Fruit fly (Drosophila melanogaster): ENCODE data around the gene CG12523.
A peak's percentile ranks its signal among the peaks of the same experiment; 100 is the strongest.

Gene CG12523

dm6 chr3L:10785988-10786706 is 14.8 kb upstream of the CG12523 start (continued):
- 0 out of 2 replicates have a peak, but pooled peaks have one; percentile 14 for TF ChIP-seq rib (GFP tag; IDR thresholded peaks at IDR 0.05)
- TF ChIP-seq unpg (GFP tag; optimal IDR thresholded peaks at IDR 0.05), result peak; percentile 31
- peak; percentile 47; the same call in 2 of the 3 replicates for TF ChIP-seq dysf (GFP tag; IDR thresholded peaks at IDR 0.05)
- TF ChIP-seq Rfx (GFP tag; IDR thresholded peaks at IDR 0.05), result peak; percentile 24; the same call in 1 of the 2 replicates
- TF ChIP-seq Hr78 (GFP tag; optimal IDR thresholded peaks at IDR 0.05), result no peak
- TF ChIP-seq CG12391 (tag; optimal IDR thresholded peaks at IDR 0.05), result peak; percentile 33
- TF ChIP-seq CG9797 (GFP tag; optimal IDR thresholded peaks at IDR 0.05), result no peak
- TF ChIP-seq Atf6 (GFP tag; IDR thresholded peaks at IDR 0.05), result peak; percentile 10; the same call in 1 of the 2 replicates
- TF ChIP-seq CG8089 (GFP tag; optimal IDR thresholded peaks at IDR 0.05), result no peak
- no peak for TF ChIP-seq CG13894 (tag; optimal IDR thresholded peaks at IDR 0.05)
- TF ChIP-seq crol (GFP tag; IDR thresholded peaks at IDR 0.05), result peak; percentile 92
- TF ChIP-seq CG18262 (tag; optimal IDR thresholded peaks at IDR 0.05), result peak; percentile 61
- TF ChIP-seq Bdp1 (GFP tag; optimal IDR thresholded peaks at IDR 0.05), result no peak
- TF ChIP-seq gem (tag; optimal IDR thresholded peaks at IDR 0.05), result peak; percentile 67
- no peak for TF ChIP-seq CG14860 (GFP tag; IDR thresholded peaks at IDR 0.05; ENCODE audit: partially characterized antibody)
- TF ChIP-seq CG1602 (GFP tag; optimal IDR thresholded peaks at IDR 0.05), result no peak
- TF ChIP-seq zen2 (GFP tag; IDR thresholded peaks at IDR 0.05; ENCODE audit: partially characterized antibody), result no peak
- TF ChIP-seq dpn (GFP tag; optimal IDR thresholded peaks at IDR 0.05), result peak in 1 of 2 experiments; percentile 5
- no peak for TF ChIP-seq pan (optimal IDR thresholded peaks at IDR 0.05)
- peak in 1 of 2 experiments; percentile 19 for TF ChIP-seq pan (GFP tag; optimal IDR thresholded peaks at IDR 0.05 in 1 of 2, IDR thresholded peaks at IDR 0.05 in 1 of 2)
- peak; percentile 10 for TF ChIP-seq tap (tag; optimal IDR thresholded peaks at IDR 0.05)
- TF ChIP-seq BtbVII (GFP tag; optimal IDR thresholded peaks at IDR 0.05), result no peak
- peak; percentile 8 for TF ChIP-seq Six4 (GFP tag; optimal IDR thresholded peaks at IDR 0.05)
- peak; percentile 55 for TF ChIP-seq sd (tag; optimal IDR thresholded peaks at IDR 0.05)
- 0 out of 2 replicates have a peak, but pooled peaks have one; percentile 13 for TF ChIP-seq Nf-YA (GFP tag; IDR thresholded peaks at IDR 0.05)
- TF ChIP-seq D19B (GFP tag; optimal IDR thresholded peaks at IDR 0.05), result no peak
- no peak for TF ChIP-seq jumu (GFP tag; optimal IDR thresholded peaks at IDR 0.05)
- no peak for TF ChIP-seq CG10366 (GFP tag; IDR thresholded peaks at IDR 0.05)
- TF ChIP-seq CG30403 (GFP tag; optimal IDR thresholded peaks at IDR 0.05), result peak; percentile 48
- TF ChIP-seq Bteb2 (GFP tag; optimal IDR thresholded peaks at IDR 0.05), result no peak
- no peak for TF ChIP-seq CG12659 (GFP tag; optimal IDR thresholded peaks at IDR 0.05)
- 0 out of 3 replicates have a peak, but pooled peaks have one; percentile 21 for TF ChIP-seq tgo (GFP tag; IDR thresholded peaks at IDR 0.05)
- peak; percentile 76; the same call in 2 of the 3 replicates for TF ChIP-seq CG2199 (GFP tag; IDR thresholded peaks at IDR 0.05)
- no peak for TF ChIP-seq hth (optimal IDR thresholded peaks at IDR 0.05)
- peak; percentile 12 for TF ChIP-seq Xbp1 (GFP tag; optimal IDR thresholded peaks at IDR 0.05)
- no peak for TF ChIP-seq CG11085 (GFP tag; IDR thresholded peaks at IDR 0.05)
- TF ChIP-seq CkIIα-i1 (GFP tag; IDR thresholded peaks at IDR 0.05), result no peak
- TF ChIP-seq CoRest (tag; optimal IDR thresholded peaks at IDR 0.05), result peak; percentile 58
- TF ChIP-seq Oli (tag; optimal IDR thresholded peaks at IDR 0.05), result peak; percentile 19
- no peak for TF ChIP-seq Pdp1 (GFP tag; optimal IDR thresholded peaks at IDR 0.05)
- no peak for TF ChIP-seq nerfin-1 (tag; optimal IDR thresholded peaks at IDR 0.05)
- no peak for TF ChIP-seq Awh (GFP tag; IDR thresholded peaks at IDR 0.05)
- 0 out of 2 replicates have a peak, but pooled peaks have one; percentile 5 for TF ChIP-seq sob (GFP tag; IDR thresholded peaks at IDR 0.05)
- no peak for TF ChIP-seq Dfd (GFP tag; optimal IDR thresholded peaks at IDR 0.05)
- no peak for TF ChIP-seq YL-1 (GFP tag; optimal IDR thresholded peaks at IDR 0.05)
- no peak for TF ChIP-seq CG18011 (GFP tag; optimal IDR thresholded peaks at IDR 0.05)
- peak; percentile 27 for TF ChIP-seq CG13296 (GFP tag; optimal IDR thresholded peaks at IDR 0.05)
- TF ChIP-seq dm (GFP tag; optimal IDR thresholded peaks at IDR 0.05), result no peak
- TF ChIP-seq CG13424 (tag; optimal IDR thresholded peaks at IDR 0.05), result peak; percentile 54
